Fruit fly (Drosophila melanogaster): ENCODE data around the gene Ran.

The Ran gene

dm6 chrX:11108148-11108844 is 40.2 kb downstream of the Ran start, which contains the start of gene Hsp60A (continued):
- TF ChIP-seq cato (GFP tag; optimal IDR thresholded peaks at IDR 0.05; ENCODE audit: borderline replicate concordance): no peak
- TF ChIP-seq Side (GFP tag; optimal IDR thresholded peaks at IDR 0.05): no peak
- peak; percentile 82 for TF ChIP-seq row (GFP tag; IDR thresholded peaks at IDR 0.05)
- TF ChIP-seq NC2α (GFP tag; optimal IDR thresholded peaks at IDR 0.05): no peak
- TF ChIP-seq Poxn (GFP tag; IDR thresholded peaks at IDR 0.05): no peak
- peak; percentile 60 for TF ChIP-seq unpg (GFP tag; optimal IDR thresholded peaks at IDR 0.05)
- no peak for TF ChIP-seq sens-2 (GFP tag; IDR thresholded peaks at IDR 0.05)
- TF ChIP-seq zfh1 (GFP tag; IDR thresholded peaks at IDR 0.05): no peak; the same call in 2 of the 3 replicates
- no peak for TF ChIP-seq abd-A (tag; optimal IDR thresholded peaks at IDR 0.05)
- TF ChIP-seq CG17829 (tag; optimal IDR thresholded peaks at IDR 0.05): peak; percentile 58
- peak; percentile 42; the same call in 1 of the 3 replicates for TF ChIP-seq tgo (GFP tag; IDR thresholded peaks at IDR 0.05)
- TF ChIP-seq CG14860 (GFP tag; IDR thresholded peaks at IDR 0.05; ENCODE audit: partially characterized antibody): peak; percentile 77
- TF ChIP-seq croc (GFP tag; conservative IDR thresholded peaks at IDR 0.05): peak; percentile 32; the same call in 1 of the 3 replicates
- no peak for TF ChIP-seq sc (optimal IDR thresholded peaks at IDR 0.05)
- no peak for TF ChIP-seq sc (GFP tag; optimal IDR thresholded peaks at IDR 0.05)
- peak; percentile 82 for TF ChIP-seq tna (GFP tag; IDR thresholded peaks at IDR 0.05; ENCODE audit: partially characterized antibody)
- no peak for TF ChIP-seq tx (GFP tag; optimal IDR thresholded peaks at IDR 0.05)
- no peak for TF ChIP-seq dimm (GFP tag; IDR thresholded peaks at IDR 0.05)
- peak; percentile 37 for TF ChIP-seq Ets97D (GFP tag; optimal IDR thresholded peaks at IDR 0.05)
- TF ChIP-seq vvl (GFP tag; IDR thresholded peaks at IDR 0.05): 0 out of 2 replicates have a peak, but pooled peaks have one; percentile 18
- no peak for TF ChIP-seq Mes4 (GFP tag; optimal IDR thresholded peaks at IDR 0.05)
- peak; percentile 21 for TF ChIP-seq Chrac-16 (GFP tag; optimal IDR thresholded peaks at IDR 0.05)
- TF ChIP-seq CkIIα-i1 (GFP tag; IDR thresholded peaks at IDR 0.05): no peak
- TF ChIP-seq lola (GFP tag; optimal IDR thresholded peaks at IDR 0.05): peak in 1 of 3 experiments; percentile 43
- TF ChIP-seq Elba2 (GFP tag; optimal IDR thresholded peaks at IDR 0.05): peak; percentile 13
- TF ChIP-seq CG4424 (GFP tag; optimal IDR thresholded peaks at IDR 0.05): peak; percentile 34
- TF ChIP-seq CG13123 (GFP tag; optimal IDR thresholded peaks at IDR 0.05): peak; percentile 26
- TF ChIP-seq sob (GFP tag; IDR thresholded peaks at IDR 0.05): peak; percentile 52
- TF ChIP-seq CG12104 (GFP tag; optimal IDR thresholded peaks at IDR 0.05): peak; percentile 26
- peak; percentile 31 for TF ChIP-seq CG15696 (tag; optimal IDR thresholded peaks at IDR 0.05)
- no peak for TF ChIP-seq CG5953 (GFP tag; IDR thresholded peaks at IDR 0.05)
- TF ChIP-seq CG31224 (GFP tag; IDR thresholded peaks at IDR 0.05): no peak; the same call in 1 of the 2 replicates
- peak; percentile 75 for TF ChIP-seq nmo (GFP tag; optimal IDR thresholded peaks at IDR 0.05)
- TF ChIP-seq Sry-δ (GFP tag; optimal IDR thresholded peaks at IDR 0.05): peak; percentile 73
- TF ChIP-seq CG14050 (GFP tag; IDR thresholded peaks at IDR 0.05): no peak
- TF ChIP-seq Dek (tag; optimal IDR thresholded peaks at IDR 0.05): peak; percentile 35
- TF ChIP-seq CG17612 (GFP tag; IDR thresholded peaks at IDR 0.05): no peak
- TF ChIP-seq ab (GFP tag; optimal IDR thresholded peaks at IDR 0.05): no peak
- TF ChIP-seq CG11456 (GFP tag; IDR thresholded peaks at IDR 0.05): 0 out of 3 replicates have a peak, but pooled peaks have one; percentile 8
- peak; percentile 41 for TF ChIP-seq Hsf (GFP tag; optimal IDR thresholded peaks at IDR 0.05)
- peak in 1 of 2 experiments; percentile 9 for TF ChIP-seq crp (GFP tag; optimal IDR thresholded peaks at IDR 0.05)
- no peak for TF ChIP-seq tll (GFP tag; optimal IDR thresholded peaks at IDR 0.05)
- peak; percentile 65 for TF ChIP-seq CG18476 (GFP tag; optimal IDR thresholded peaks at IDR 0.05)
- no peak for TF ChIP-seq fd3F (GFP tag; optimal IDR thresholded peaks at IDR 0.05)
- TF ChIP-seq zf30C (GFP tag; optimal IDR thresholded peaks at IDR 0.05): no peak
- TF ChIP-seq CG1602 (GFP tag; optimal IDR thresholded peaks at IDR 0.05): no peak
- TF ChIP-seq ken (GFP tag; IDR thresholded peaks at IDR 0.05): 0 out of 3 replicates have a peak, but pooled peaks have one; percentile 42
- peak; percentile 67 for TF ChIP-seq CG9797 (GFP tag; optimal IDR thresholded peaks at IDR 0.05)
- TF ChIP-seq CG12391 (tag; optimal IDR thresholded peaks at IDR 0.05): peak; percentile 74
- peak; percentile 69 for TF ChIP-seq CG9932 (GFP tag; IDR thresholded peaks at IDR 0.05)

Data from whole organism, embryonic.